Worm (Caenorhabditis elegans): ENCODE measurements around the gene C07A4.3.

C07A4.3 gene

ce11 chrX:10199202-10199601 is 24.4 kb downstream of the C07A4.3 start:
- TF ChIP-seq drap-1 (GFP tag; optimal IDR thresholded peaks at IDR 0.05) (no peak), nhr-28 (tag; optimal IDR thresholded peaks at IDR 0.05) (no peak)

ce11 chrX:10203501-10203900 is 28.7 kb downstream of the C07A4.3 start:
- TF ChIP-seq zip-8 (tag; optimal IDR thresholded peaks at IDR 0.05) (peak; percentile 80), mls-2 (tag; optimal IDR thresholded peaks at IDR 0.05) (no peak)

- peak; percentile 21 for TF ChIP-seq sptf-1 (tag; optimal IDR thresholded peaks at IDR 0.05)
- no peak for TF ChIP-seq ceh-83 (GFP tag; optimal IDR thresholded peaks at IDR 0.05)
- TF ChIP-seq mls-2 (tag; optimal IDR thresholded peaks at IDR 0.05), result peak; percentile 21
- TF ChIP-seq lsy-2 (tag; optimal IDR thresholded peaks at IDR 0.05), result peak; percentile 72
- peak; percentile 85 for TF ChIP-seq unc-62 (GFP tag; optimal IDR thresholded peaks at IDR 0.05)
- no peak for TF ChIP-seq nhr-76 (tag; optimal IDR thresholded peaks at IDR 0.05)
- peak; percentile 40 for TF ChIP-seq ham-2 (GFP tag; optimal IDR thresholded peaks at IDR 0.05)
- no peak for TF ChIP-seq drap-1 (GFP tag; optimal IDR thresholded peaks at IDR 0.05)
- TF ChIP-seq tbx-8 (GFP tag; optimal IDR thresholded peaks at IDR 0.05), result no peak
- TF ChIP-seq zip-8 (tag; optimal IDR thresholded peaks at IDR 0.05), result peak; percentile 94
- peak; percentile 58 for TF ChIP-seq ceh-39 (tag; optimal IDR thresholded peaks at IDR 0.05)
- peak; percentile 70 for TF ChIP-seq nhr-2 (tag; optimal IDR thresholded peaks at IDR 0.05)
- peak; percentile 57 for TF ChIP-seq cnd-1 (tag; optimal IDR thresholded peaks at IDR 0.05)
- no peak for TF ChIP-seq mab-5 (tag; optimal IDR thresholded peaks at IDR 0.05)
- no peak for TF ChIP-seq nhr-12 (tag; optimal IDR thresholded peaks at IDR 0.05)
- TF ChIP-seq unc-120 (tag; optimal IDR thresholded peaks at IDR 0.05; ENCODE audit: poor library complexity, severe bottlenecking), result no peak
- TF ChIP-seq ztf-11 (tag; optimal IDR thresholded peaks at IDR 0.05), result peak; percentile 24
- TF ChIP-seq blmp-1 (tag; optimal IDR thresholded peaks at IDR 0.05), result peak; percentile 53
- TF ChIP-seq mep-1 (tag; optimal IDR thresholded peaks at IDR 0.05), result peak; percentile 0
- TF ChIP-seq lin-13 (tag; optimal IDR thresholded peaks at IDR 0.05), result no peak
- no peak for TF ChIP-seq ces-1 (GFP tag; optimal IDR thresholded peaks at IDR 0.05)
Observed at ce11 chrX:10204313-10205063, 29.7 kb downstream of the C07A4.3 start.

- TF ChIP-seq elt-1 (tag; optimal IDR thresholded peaks at IDR 0.05; ENCODE audit: borderline replicate concordance, insufficient read depth) (peak; percentile 11), lin-32 (GFP tag; optimal IDR thresholded peaks at IDR 0.05) (no peak)
Observed at ce11 chrX:10205321-10205720, 30.5 kb downstream of the C07A4.3 start, which contains the start of gene sex-1. TSS of gene sex-1 (minus strand) at chrX:10205421.

- TF ChIP-seq nhr-237 (tag; optimal IDR thresholded peaks at IDR 0.05) (no peak), unc-39 (tag; optimal IDR thresholded peaks at IDR 0.05) (no peak), nhr-28 (tag; optimal IDR thresholded peaks at IDR 0.05) (no peak), nhr-76 (tag; optimal IDR thresholded peaks at IDR 0.05) (no peak), sem-2 (GFP tag; optimal IDR thresholded peaks at IDR 0.05) (no peak), snpc-4 (tag; optimal IDR thresholded peaks at IDR 0.05) (no peak), sptf-1 (tag; optimal IDR thresholded peaks at IDR 0.05) (no peak), zip-8 (tag; optimal IDR thresholded peaks at IDR 0.05) (peak; percentile 96), nhr-2 (tag; optimal IDR thresholded peaks at IDR 0.05) (peak; percentile 71), unc-120 (tag; optimal IDR thresholded peaks at IDR 0.05; ENCODE audit: poor library complexity, severe bottlenecking) (no peak), ceh-39 (tag; optimal IDR thresholded peaks at IDR 0.05) (no peak), tbx-8 (GFP tag; optimal IDR thresholded peaks at IDR 0.05) (no peak), mls-2 (tag; optimal IDR thresholded peaks at IDR 0.05) (no peak), mab-5 (tag; optimal IDR thresholded peaks at IDR 0.05) (no peak), cnd-1 (tag; optimal IDR thresholded peaks at IDR 0.05) (no peak), nhr-12 (tag; optimal IDR thresholded peaks at IDR 0.05) (no peak), elt-1 (tag; optimal IDR thresholded peaks at IDR 0.05; ENCODE audit: borderline replicate concordance, insufficient read depth) (no peak)
Observed at ce11 chrX:10206008-10206407, 31.2 kb downstream of the C07A4.3 start.

- TF ChIP-seq ceh-43 (GFP tag; optimal IDR thresholded peaks at IDR 0.05), result no peak
- TF ChIP-seq flh-1 (GFP tag; optimal IDR thresholded peaks at IDR 0.05), result no peak
- TF ChIP-seq zip-8 (tag; optimal IDR thresholded peaks at IDR 0.05), result no peak
- TF ChIP-seq unc-39 (tag; optimal IDR thresholded peaks at IDR 0.05), result no peak
- no peak for TF ChIP-seq mls-2 (tag; optimal IDR thresholded peaks at IDR 0.05)
- TF ChIP-seq unc-62 (GFP tag; optimal IDR thresholded peaks at IDR 0.05), result no peak
- TF ChIP-seq elt-3 (tag; optimal IDR thresholded peaks at IDR 0.05), result no peak
- no peak for TF ChIP-seq nhr-28 (tag; optimal IDR thresholded peaks at IDR 0.05)
- no peak for TF ChIP-seq elt-1 (tag; optimal IDR thresholded peaks at IDR 0.05; ENCODE audit: borderline replicate concordance, insufficient read depth)
- no peak for TF ChIP-seq nhr-12 (tag; optimal IDR thresholded peaks at IDR 0.05)
- TF ChIP-seq sptf-1 (tag; optimal IDR thresholded peaks at IDR 0.05), result no peak
- TF ChIP-seq nhr-237 (tag; optimal IDR thresholded peaks at IDR 0.05), result no peak
- no peak for TF ChIP-seq lin-32 (GFP tag; optimal IDR thresholded peaks at IDR 0.05)
- TF ChIP-seq nhr-2 (tag; optimal IDR thresholded peaks at IDR 0.05), result no peak
- TF ChIP-seq hlh-1 (tag; optimal IDR thresholded peaks at IDR 0.05), result no peak
- no peak for TF ChIP-seq pha-4 (tag; optimal IDR thresholded peaks at IDR 0.05)
- no peak for TF ChIP-seq ceh-39 (tag; optimal IDR thresholded peaks at IDR 0.05)
- TF ChIP-seq ceh-83 (GFP tag; optimal IDR thresholded peaks at IDR 0.05), result no peak
Observed at ce11 chrX:10208481-10208880, 33.7 kb downstream of the C07A4.3 start.

Measured in whole organism, mixed stage, embryonic.